Fruit fly (Drosophila melanogaster): ENCODE results near the gene CG18302.

- no peak for TF ChIP-seq insv (optimal IDR thresholded peaks at IDR 0.05)
- TF ChIP-seq h (optimal IDR thresholded peaks at IDR 0.05): no peak
- TF ChIP-seq psq (optimal IDR thresholded peaks at IDR 0.05): no peak
These were observed 42.8 kb upstream of the CG18302 start, which contains the start of gene CG13144 for dm6 chr2L:10491354-10491753.

Measured in Kc167 (cell line).